Worm (Caenorhabditis elegans) whole organism, L4 larva: ENCODE measurements around the gene F09E10.7.

ENCODE experiments used
- D1046.2 ChIP-seq: fragments of 200-800 bp; sonication (Bioruptor generic); IDR thresholded peaks from 2 replicates; pipeline ENCODE4 v1.3.6; 2022; ENCODE audit warnings: missing genetic modification characterization, missing compliant biosample characterization
- F37D6.2 ChIP-seq: sonication (generic microtip); optimal IDR thresholded peaks from 2 replicates; lab custom pipeline; 2016; ENCODE audit warnings: mild to moderate bottlenecking, missing genetic modification characterization, missing compliant biosample characterization
- F44E2.7 ChIP-seq: fragments of 200-800 bp; sonication (Bioruptor generic); IDR thresholded peaks from 2 replicates; pipeline ENCODE4 v2.1.2; 2022; ENCODE audit warnings: missing genetic modification characterization, missing compliant biosample characterization
- F49E8.2 ChIP-seq: sonication (generic microtip); optimal IDR thresholded peaks from 2 replicates; lab custom pipeline; 2016; ENCODE audit warnings: missing compliant biosample characterization, mild to moderate bottlenecking, missing genetic modification characterization, borderline replicate concordance
- R02D3.7 ChIP-seq: fragments of 150-350 bp; sonication (generic microtip); optimal IDR thresholded peaks from 3 replicates; lab custom pipeline; 2014; ENCODE audit warnings: missing biosample characterization, missing genetic modification characterization
- T26A8.4 ChIP-seq: fragments of 200-800 bp; sonication (Bioruptor generic); IDR thresholded peaks from 2 replicates; pipeline ENCODE4 v1.3.6; 2022; ENCODE audit warnings: missing genetic modification characterization, missing compliant biosample characterization
- Y5F2A.4 ChIP-seq: fragments of 200-800 bp; sonication (Bioruptor generic); optimal IDR thresholded peaks from 2 replicates; lab custom pipeline; 2018; ENCODE audit warnings: mild to moderate bottlenecking, missing genetic modification characterization, missing compliant biosample characterization
- aly-2 ChIP-seq: sonication (generic microtip); optimal IDR thresholded peaks from 2 replicates; lab custom pipeline; 2018; ENCODE audit warnings: missing biosample characterization, missing genetic modification characterization
- ceh-28 ChIP-seq: fragments of 150-350 bp; optimal IDR thresholded peaks from 2 replicates; lab custom pipeline; 2014; ENCODE audit warnings: missing biosample characterization, missing genetic modification reagents, missing genetic modification characterization
- ceh-62 ChIP-seq: sonication (generic microtip); optimal IDR thresholded peaks from 2 replicates; lab custom pipeline; 2017; ENCODE audit warnings: missing biosample characterization, missing genetic modification characterization
- daf-16 ChIP-seq, 3 experiments: sonication (generic microtip); optimal IDR thresholded peaks; 2 replicates each; lab custom pipeline; 2016 to 2017; ENCODE audit warnings: missing genetic modification characterization in 3 of 3, missing genetic modification reagents in 3 of 3, mild to moderate bottlenecking in 2 of 3, missing compliant biosample characterization in 2 of 3, missing biosample characterization in 1 of 3, moderate library complexity in 1 of 3
- daf-8 ChIP-seq: fragments of 200-800 bp; sonication (Bioruptor generic); IDR thresholded peaks from 2 replicates; pipeline ENCODE4 v1.3.6; 2022; ENCODE audit warnings: missing genetic modification characterization, missing compliant biosample characterization
- dmd-6 ChIP-seq: fragments of 200-800 bp; sonication (Bioruptor generic); IDR thresholded peaks from 2 replicates; pipeline ENCODE4 v1.3.6; 2022; ENCODE audit warnings: missing genetic modification reagents, missing genetic modification characterization, missing compliant biosample characterization
- dmd-8 ChIP-seq: fragments of 200-800 bp; sonication (Bioruptor generic); IDR thresholded peaks from 2 replicates; pipeline ENCODE4 v1.3.6; 2022; ENCODE audit warnings: missing genetic modification characterization, missing compliant biosample characterization
- duxl-1 ChIP-seq: sonication (generic microtip); optimal IDR thresholded peaks from 2 replicates; lab custom pipeline; 2016; ENCODE audit warnings: mild to moderate bottlenecking, missing genetic modification characterization, moderate library complexity, missing compliant biosample characterization; ENCODE audit not compliant: poor library complexity
- egl-43 ChIP-seq: fragments of 200-800 bp; sonication (Bioruptor generic); IDR thresholded peaks from 2 replicates; pipeline ENCODE4 v1.3.6; 2022; ENCODE audit warnings: missing genetic modification reagents, missing genetic modification characterization, missing compliant biosample characterization
- fkh-10 ChIP-seq: fragments of 150-350 bp; optimal IDR thresholded peaks from 2 replicates; lab custom pipeline; 2014; ENCODE audit warnings: missing biosample characterization, missing genetic modification reagents, missing genetic modification characterization
- hlh-11 ChIP-seq: fragments of 200-800 bp; sonication (Bioruptor generic); optimal IDR thresholded peaks from 2 replicates; lab custom pipeline; 2018; ENCODE audit warnings: mild to moderate bottlenecking, missing genetic modification characterization, missing compliant biosample characterization
- hlh-30 ChIP-seq: sonication (generic microtip); optimal IDR thresholded peaks from 2 replicates; lab custom pipeline; 2017; ENCODE audit warnings: antibody characterized with exemption, mild to moderate bottlenecking, missing genetic modification characterization, missing compliant biosample characterization; ENCODE audit not compliant: insufficient read depth
- hmg-1.1 ChIP-seq: fragments of 200-800 bp; sonication (Bioruptor generic); IDR thresholded peaks from 2 replicates; pipeline ENCODE4 v1.3.6; 2022; ENCODE audit warnings: missing genetic modification reagents, missing genetic modification characterization, missing compliant biosample characterization
- jun-1 ChIP-seq: fragments of 150-350 bp; optimal IDR thresholded peaks from 2 replicates; lab custom pipeline; 2014; ENCODE audit warnings: missing biosample characterization, missing genetic modification reagents, missing genetic modification characterization
- lim-7 ChIP-seq: fragments of 200-800 bp; sonication (Bioruptor generic); IDR thresholded peaks from 2 replicates; pipeline ENCODE4 v1.3.6; 2022; ENCODE audit warnings: missing genetic modification characterization, missing compliant biosample characterization
- lin-13 ChIP-seq: fragments of 150-350 bp; optimal IDR thresholded peaks from 2 replicates; lab custom pipeline; 2014; ENCODE audit warnings: missing biosample characterization, missing genetic modification reagents, missing genetic modification characterization
- lin-15B ChIP-seq: fragments of 150-350 bp; sonication (generic microtip); optimal IDR thresholded peaks from 3 replicates; lab custom pipeline; 2014; ENCODE audit warnings: missing biosample characterization, missing genetic modification characterization
- lin-29 ChIP-seq: fragments of 200-800 bp; sonication (Bioruptor generic); IDR thresholded peaks from 2 replicates; pipeline ENCODE4 v1.3.6; 2022; ENCODE audit warnings: missing genetic modification reagents, missing genetic modification characterization, missing compliant biosample characterization
- lir-3 ChIP-seq: sonication (generic microtip); optimal IDR thresholded peaks from 2 replicates; lab custom pipeline; 2016; ENCODE audit warnings: mild to moderate bottlenecking, missing genetic modification characterization, missing compliant biosample characterization
- lsy-2 ChIP-seq, 2 experiments: fragments of 150-350 bp in 1 of 2; sonication (generic microtip) in 1 of 2; optimal IDR thresholded peaks; 2 replicates each; lab custom pipeline; 2014 to 2017; ENCODE audit warnings: missing biosample characterization in 2 of 2, missing genetic modification characterization in 2 of 2
- mdl-1 ChIP-seq, 2 experiments: fragments of 150-350 bp in 1 of 2; sonication (generic microtip) in 1 of 2; optimal IDR thresholded peaks; 2 replicates each; lab custom pipeline; 2014 to 2017; ENCODE audit warnings: missing biosample characterization in 2 of 2, missing genetic modification characterization in 2 of 2
- mep-1 ChIP-seq: fragments of 150-350 bp; sonication (generic microtip); optimal IDR thresholded peaks from 3 replicates; lab custom pipeline; 2014; ENCODE audit warnings: missing biosample characterization, missing genetic modification characterization
- mes-2 ChIP-seq: sonication (generic microtip); optimal IDR thresholded peaks from 2 replicates; lab custom pipeline; 2016; ENCODE audit warnings: missing genotype, mild to moderate bottlenecking, missing genetic modification characterization, missing compliant biosample characterization; ENCODE audit not compliant: poor library complexity, severe bottlenecking
- mxl-3 ChIP-seq: fragments of 200-800 bp; sonication (Bioruptor generic); optimal IDR thresholded peaks from 2 replicates; lab custom pipeline; 2018; ENCODE audit warnings: mild to moderate bottlenecking, missing genetic modification characterization, missing compliant biosample characterization
- nhr-237 ChIP-seq: sonication (generic microtip); optimal IDR thresholded peaks from 2 replicates; lab custom pipeline; 2017; ENCODE audit warnings: missing biosample characterization, missing genetic modification characterization
- nhr-28 ChIP-seq: fragments of 150-350 bp; optimal IDR thresholded peaks from 2 replicates; lab custom pipeline; 2014; ENCODE audit warnings: missing biosample characterization, missing genetic modification characterization
- pha-4 ChIP-seq, 2 experiments: fragments of 150-350 bp in 1 of 2; fragments of 200-800 bp in 1 of 2; sonication (Bioruptor generic) in 1 of 2; IDR thresholded peaks in 1 of 2; optimal IDR thresholded peaks in 1 of 2; 2 replicates each; pipeline versions ENCODE4 v1.3.6 to Lab custom; 2014 to 2022; ENCODE audit warnings: missing genetic modification characterization in 2 of 2, missing genetic modification reagents in 2 of 2, missing biosample characterization in 1 of 2, missing compliant biosample characterization in 1 of 2
- php-3 ChIP-seq: fragments of 200-800 bp; sonication (Bioruptor generic); IDR thresholded peaks from 2 replicates; pipeline ENCODE4 v1.3.6; 2022; ENCODE audit warnings: missing genetic modification reagents, missing genetic modification characterization, missing compliant biosample characterization
- pqm-1 ChIP-seq: sonication (generic microtip); optimal IDR thresholded peaks from 2 replicates; lab custom pipeline; 2017; ENCODE audit warnings: missing biosample characterization, missing genetic modification characterization
- rbr-2 ChIP-seq: sonication (generic microtip); optimal IDR thresholded peaks from 2 replicates; lab custom pipeline; 2016; ENCODE audit warnings: missing genotype, missing genetic modification characterization, missing compliant biosample characterization
- set-16 ChIP-seq: fragments of 200-800 bp; sonication (Bioruptor generic); IDR thresholded peaks from 2 replicates; pipeline ENCODE4 v1.3.6; 2022; ENCODE audit warnings: missing genetic modification reagents, missing genetic modification characterization, missing compliant biosample characterization
- skn-1 ChIP-seq: fragments of 150-350 bp; optimal IDR thresholded peaks from 2 replicates; lab custom pipeline; 2014; ENCODE audit warnings: missing biosample characterization, missing genetic modification characterization
- spr-1 ChIP-seq: sonication (generic microtip); optimal IDR thresholded peaks from 2 replicates; lab custom pipeline; 2016; ENCODE audit warnings: mild to moderate bottlenecking, missing genetic modification characterization, missing compliant biosample characterization
- tag-97 ChIP-seq: fragments of 200-800 bp; sonication (Bioruptor generic); IDR thresholded peaks from 2 replicates; pipeline ENCODE4 v1.3.6; 2022; ENCODE audit warnings: missing genetic modification characterization, missing compliant biosample characterization
- tra-1 ChIP-seq: fragments of 200-800 bp; sonication (Bioruptor generic); IDR thresholded peaks from 2 replicates; pipeline ENCODE4 v1.3.6; 2022; ENCODE audit warnings: missing genetic modification reagents, missing genetic modification characterization, missing compliant biosample characterization
- zfp-2 ChIP-seq: sonication (generic microtip); optimal IDR thresholded peaks from 2 replicates; lab custom pipeline; 2016; ENCODE audit warnings: mild to moderate bottlenecking, missing genetic modification characterization, missing compliant biosample characterization
- zfp-3 ChIP-seq: fragments of 200-800 bp; sonication (Bioruptor generic); conservative IDR thresholded peaks from 2 replicates; pipeline ENCODE4 v1.3.6; 2022; ENCODE audit warnings: missing genetic modification reagents, missing genetic modification characterization, missing compliant biosample characterization
- zip-11 ChIP-seq: fragments of 200-800 bp; sonication (Bioruptor generic); IDR thresholded peaks from 2 replicates; pipeline ENCODE4 v1.3.6; 2022; ENCODE audit warnings: missing genetic modification characterization, missing compliant biosample characterization

F09E10.7 gene

DNA sequence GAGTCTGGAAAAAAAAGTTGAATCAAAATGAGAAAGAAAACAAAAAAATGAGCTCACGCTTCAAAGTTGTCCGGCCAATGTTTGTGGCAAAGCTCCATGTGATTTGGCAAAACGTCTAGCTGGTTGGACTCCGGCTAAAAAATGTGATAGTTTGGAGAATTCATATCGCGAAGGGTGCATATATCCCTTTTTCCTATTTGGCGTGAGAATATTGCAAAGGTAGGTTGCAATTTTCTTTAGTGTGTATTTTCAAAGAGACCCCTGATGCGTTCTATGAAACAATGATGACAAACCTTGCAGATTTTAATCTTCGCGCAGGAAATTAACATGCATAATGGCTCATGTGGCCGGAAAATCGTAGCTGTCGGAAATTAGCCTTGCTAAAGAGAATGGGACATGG is 9.5 kb downstream of the F09E10.7 start:
- TF ChIP-seq fkh-10 (GFP tag; lab: Kevin White, UChicago) (no peak), mxl-3 (peak; percentile 21), lin-29 (GFP tag; lab: Robert Waterston, UW) (no peak), T26A8.4 (GFP tag; lab: Robert Waterston, UW) (0 out of 2 replicates have a peak, but pooled peaks have one; percentile 55), jun-1 (tag; lab: Kevin White, UChicago) (peak; percentile 1), Y5F2A.4 (GFP tag; lab: Kevin White, UChicago) (peak; percentile 20), lim-7 (GFP tag; lab: Robert Waterston, UW) (no peak), lsy-2 (tag; optimal IDR thresholded peaks at IDR 0.05; lab: Kevin White, UChicago) (peak in 1 of 2 experiments; percentile 46), ceh-62 (tag; lab: Kevin White, UChicago) (no peak), aly-2 (tag; lab: Kevin White, UChicago) (no peak), hlh-11 (tag; lab: Kevin White, UChicago) (peak; percentile 12), hlh-30 (tag; lab: Kevin White, UChicago) (no peak), ceh-28 (tag; lab: Kevin White, UChicago) (no peak), D1046.2 (GFP tag; lab: Robert Waterston, UW) (no peak), tra-1 (GFP tag; lab: Robert Waterston, UW) (no peak), pqm-1 (tag; lab: Kevin White, UChicago) (no peak), php-3 (GFP tag; lab: Robert Waterston, UW) (no peak), hmg-1.1 (GFP tag; lab: Robert Waterston, UW) (peak; percentile 36; the same call in 1 of the 2 replicates), F37D6.2 (tag; lab: Kevin White, UChicago) (no peak), lir-3 (tag; lab: Kevin White, UChicago) (no peak), zfp-3 (no peak), skn-1 (tag; lab: Kevin White, UChicago) (no peak), egl-43 (GFP tag; lab: Robert Waterston, UW) (0 out of 2 replicates have a peak, but pooled peaks have one; percentile 21), nhr-237 (tag; lab: Kevin White, UChicago) (no peak), zfp-2 (tag; lab: Kevin White, UChicago) (no peak), daf-16 (GFP tag; optimal IDR thresholded peaks at IDR 0.05; lab: Kevin White, UChicago) (no peak), daf-16 (tag; optimal IDR thresholded peaks at IDR 0.05; lab: Kevin White, UChicago) (peak; percentile 11), lin-13 (no peak), F49E8.2 (no peak), spr-1 (tag; lab: Kevin White, UChicago) (no peak), mep-1 (tag; lab: Kevin White, UChicago) (no peak), daf-8 (GFP tag; lab: Robert Waterston, UW) (no peak), lin-15B (tag; lab: Kevin White, UChicago) (no peak), F44E2.7 (GFP tag; lab: Robert Waterston, UW) (no peak), mes-2 (tag; lab: Kevin White, UChicago) (peak; percentile 21), R02D3.7 (no peak), dmd-8 (GFP tag; lab: Robert Waterston, UW) (no peak), set-16 (GFP tag; lab: Robert Waterston, UW) (no peak), zip-11 (no peak), mdl-1 (tag; optimal IDR thresholded peaks at IDR 0.05; lab: Kevin White, UChicago) (no peak), rbr-2 (tag; lab: Kevin White, UChicago) (peak; percentile 16), duxl-1 (tag; lab: Kevin White, UChicago) (peak; percentile 64), dmd-6 (0 out of 2 replicates have a peak, but pooled peaks have one; percentile 12), tag-97 (GFP tag; lab: Robert Waterston, UW) (no peak), pha-4 (GFP tag; IDR thresholded peaks at IDR 0.05; lab: Robert Waterston, UW) (no peak), pha-4 (tag; optimal IDR thresholded peaks at IDR 0.05; lab: Kevin White, UChicago) (no peak), nhr-28 (no peak)
